Fruit fly (Drosophila melanogaster): Measurements from ENCODE around the gene CG13599.

CG13599 gene

DNA sequence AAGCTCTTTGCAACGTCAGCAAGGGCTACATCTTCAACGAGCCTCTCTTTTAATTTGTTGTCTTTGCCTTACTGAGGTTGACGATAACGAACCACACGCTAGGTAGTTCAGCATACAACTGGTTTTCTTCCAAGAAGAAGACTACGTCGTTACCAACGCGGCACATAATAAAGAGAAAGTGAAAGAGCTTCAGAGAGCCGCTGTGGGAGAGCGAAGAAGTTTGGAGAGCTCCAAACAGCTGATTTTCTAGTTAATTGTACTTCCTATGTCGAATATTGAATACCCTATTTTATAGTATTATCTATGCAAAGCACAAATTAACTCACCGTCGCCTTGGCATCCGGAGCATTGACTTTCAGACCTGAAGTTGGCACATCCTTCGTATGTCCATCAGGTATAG, 23.9 kb downstream of the CG13599 start:
- TF ChIP-seq noc (tag; optimal IDR thresholded peaks at IDR 0.05): no peak

DNA sequence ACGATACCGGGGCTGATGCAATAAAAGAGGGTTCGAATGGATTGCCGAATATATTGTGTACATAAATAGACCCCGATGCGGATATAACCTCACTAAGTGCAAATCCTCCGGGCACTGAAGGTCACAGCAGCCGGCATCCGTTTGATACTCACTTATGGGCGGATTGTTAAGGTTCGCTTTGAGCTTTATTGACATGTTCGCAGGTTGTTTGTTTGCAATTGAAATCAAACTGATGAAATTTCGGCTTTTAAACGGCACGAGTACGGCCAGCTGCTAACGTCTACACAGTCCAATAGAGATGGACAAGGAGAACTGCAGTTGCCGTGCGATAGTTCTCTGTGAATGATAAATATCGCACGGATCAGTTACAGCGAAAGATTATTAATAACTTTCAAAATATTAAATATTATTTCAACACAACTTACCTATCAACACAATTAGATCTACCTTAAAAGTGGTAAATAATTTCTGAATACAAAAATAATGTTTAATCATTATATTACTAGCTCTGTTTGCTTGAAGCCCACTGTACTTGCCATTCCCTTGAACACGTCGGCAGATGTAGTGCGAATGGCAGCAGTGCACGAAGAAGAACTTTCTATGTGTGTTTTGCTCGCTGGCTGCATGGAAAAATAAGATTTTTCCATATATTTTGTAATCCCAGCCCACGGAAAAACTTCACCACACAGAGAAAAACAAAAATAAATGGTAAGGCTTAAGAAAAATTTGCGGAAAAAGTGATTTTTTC, 26.8 kb downstream of the CG13599 start, which contains the start of the genes GluProRS and AP-1sigma:
Gene GluProRS (minus strand): TSS at position 301 of the 748 bp plus-strand sequence.
Gene AP-1sigma (plus strand): TSS at position 561 of the 748 bp plus-strand sequence.
- peak; percentile 78 for TF ChIP-seq noc (tag; optimal IDR thresholded peaks at IDR 0.05)

DNA sequence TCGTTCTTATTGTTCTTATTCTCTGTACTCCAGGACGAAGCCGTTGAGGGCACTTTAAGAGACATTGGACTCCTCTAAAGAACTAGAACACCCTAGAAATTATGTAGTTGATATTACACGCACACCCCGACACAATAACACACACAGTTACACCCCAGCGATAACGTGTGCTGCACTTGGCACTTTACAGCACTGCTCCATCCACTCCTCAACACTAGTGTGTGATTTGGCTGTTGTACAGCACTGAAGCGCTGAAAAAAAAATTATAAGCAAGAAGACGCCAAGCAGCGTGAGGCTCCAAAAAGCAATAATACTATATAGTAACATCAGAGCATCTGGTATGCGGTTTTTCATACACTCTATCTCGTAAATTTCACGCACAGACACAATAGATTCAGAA, 29.4 kb downstream of the CG13599 start:
- TF ChIP-seq noc (tag; optimal IDR thresholded peaks at IDR 0.05): no peak

DNA sequence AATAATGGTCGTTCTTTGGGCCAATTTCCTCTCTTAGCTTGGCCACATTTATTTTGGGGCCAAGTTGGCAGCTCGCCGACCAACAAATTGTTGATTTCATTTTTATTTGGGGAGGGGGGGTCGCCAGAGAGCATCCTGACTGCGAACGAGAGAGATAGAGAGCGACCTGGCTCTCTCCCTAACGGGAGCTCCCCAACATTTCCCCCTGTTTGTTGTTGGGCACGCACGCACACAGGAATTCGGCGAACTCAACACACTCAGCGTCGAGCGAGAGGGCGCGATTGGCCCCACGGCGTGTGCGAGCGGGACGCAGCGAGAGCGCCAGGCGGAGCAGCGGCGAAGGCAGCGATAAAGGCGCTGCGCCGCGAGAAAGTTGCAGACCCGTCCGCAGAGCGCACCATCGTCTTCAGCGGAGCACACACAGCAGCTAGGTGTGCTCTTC, 31.4 kb downstream of the CG13599 start, which contains the start of gene CG31140:
Gene CG31140 (plus strand): TSS at position 400 of the 442 bp plus-strand sequence.
- no peak for TF ChIP-seq noc (tag; optimal IDR thresholded peaks at IDR 0.05)

DNA sequence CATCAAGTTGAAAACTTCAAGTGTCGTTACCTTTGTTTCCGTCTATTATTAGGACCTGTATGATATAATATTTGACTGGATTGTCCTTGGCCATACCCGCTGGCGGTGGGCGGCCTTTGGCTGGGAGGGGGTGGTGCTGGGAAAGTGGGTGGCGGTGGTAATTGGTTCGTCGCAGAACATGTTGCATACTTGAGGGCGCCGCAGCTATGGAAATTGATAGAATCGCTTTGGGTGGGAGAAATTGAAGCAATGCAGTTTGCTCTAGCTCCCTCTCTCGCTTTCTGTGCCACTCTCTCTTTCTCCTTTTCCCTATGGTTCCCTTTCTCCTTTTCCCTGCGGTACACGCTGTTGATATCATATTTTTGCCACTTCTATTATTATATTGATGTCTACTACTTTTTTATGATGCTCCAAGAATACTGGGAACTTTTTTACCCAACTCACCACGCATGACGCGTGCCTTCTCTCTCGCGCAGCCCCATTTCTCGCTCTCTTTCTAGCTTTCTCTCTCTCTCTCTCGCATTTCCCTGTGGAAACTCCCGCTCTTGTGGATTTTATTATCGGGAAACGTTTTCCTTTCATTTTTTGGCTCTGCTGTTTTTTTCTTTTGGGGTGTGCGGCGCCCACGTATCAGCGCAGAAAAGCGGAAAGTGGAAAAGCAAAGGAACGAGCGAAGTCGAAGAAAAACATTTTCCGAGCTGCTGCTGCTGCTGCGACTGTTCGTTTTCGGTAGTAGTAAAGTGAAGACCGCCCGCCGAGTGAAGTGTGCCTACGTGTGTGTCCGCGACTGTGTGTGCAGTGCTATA, 33.7 kb downstream of the CG13599 start:
- TF ChIP-seq noc (tag; optimal IDR thresholded peaks at IDR 0.05): no peak

DNA sequence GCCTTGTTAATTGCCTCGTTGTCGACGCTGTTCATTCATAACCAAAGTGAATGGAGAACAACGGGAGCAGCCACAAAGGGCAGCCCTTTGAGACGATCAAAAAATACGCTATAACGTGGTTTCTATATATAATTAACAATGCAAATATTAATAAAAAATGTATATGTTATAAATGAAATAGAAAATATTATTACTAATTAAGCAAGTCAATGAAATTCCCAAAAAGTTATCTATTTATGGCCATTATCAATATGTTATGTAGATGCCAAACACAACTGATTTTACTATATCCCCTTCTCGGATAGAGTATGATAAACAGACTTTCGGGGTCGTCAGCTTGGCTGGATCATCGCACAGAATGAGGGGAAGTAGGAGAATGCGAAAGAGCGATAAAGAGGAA, 38.0 kb downstream of the CG13599 start:
- TF ChIP-seq noc (tag; optimal IDR thresholded peaks at IDR 0.05): no peak

DNA sequence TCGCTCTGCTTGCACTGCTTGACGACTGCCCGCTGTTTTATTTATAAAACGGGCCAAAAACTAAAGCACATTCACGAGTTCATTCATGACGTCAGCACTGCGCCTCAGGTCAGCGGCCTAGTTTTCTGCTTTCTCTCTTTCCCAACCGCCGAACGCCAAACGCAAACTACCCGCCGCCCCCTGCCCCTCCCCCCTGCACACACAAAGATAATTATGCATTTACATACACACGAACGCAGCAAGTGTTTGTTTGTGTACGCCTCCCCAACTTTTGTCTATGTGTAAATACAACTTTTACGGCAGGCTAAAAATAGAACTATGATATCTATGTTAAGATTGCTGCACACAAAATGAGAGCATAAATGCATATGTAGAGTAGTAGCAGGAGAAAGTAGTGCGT, 39.8 kb downstream of the CG13599 start:
- no peak for TF ChIP-seq noc (tag; optimal IDR thresholded peaks at IDR 0.05)

DNA sequence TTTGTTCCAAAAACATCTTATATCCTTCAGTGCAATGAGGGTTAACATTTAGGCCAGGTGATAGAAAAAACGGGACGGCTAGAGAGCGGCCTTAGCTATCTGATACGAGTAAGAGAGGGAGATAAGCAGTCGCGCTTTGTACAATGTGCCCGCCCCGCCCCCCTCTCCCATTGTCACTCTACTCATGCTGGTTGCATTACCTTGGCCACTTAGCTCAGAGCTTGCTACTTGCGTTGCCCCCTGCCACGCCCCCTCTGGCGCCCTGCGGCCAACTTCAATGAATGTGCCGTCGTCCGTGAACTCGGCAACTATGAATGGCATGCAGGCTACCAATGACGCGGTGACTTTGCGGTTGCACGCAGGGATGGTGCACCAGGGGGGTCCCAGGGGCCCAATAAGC, 40.3 kb downstream of the CG13599 start:
- TF ChIP-seq noc (tag; optimal IDR thresholded peaks at IDR 0.05): no peak

DNA sequence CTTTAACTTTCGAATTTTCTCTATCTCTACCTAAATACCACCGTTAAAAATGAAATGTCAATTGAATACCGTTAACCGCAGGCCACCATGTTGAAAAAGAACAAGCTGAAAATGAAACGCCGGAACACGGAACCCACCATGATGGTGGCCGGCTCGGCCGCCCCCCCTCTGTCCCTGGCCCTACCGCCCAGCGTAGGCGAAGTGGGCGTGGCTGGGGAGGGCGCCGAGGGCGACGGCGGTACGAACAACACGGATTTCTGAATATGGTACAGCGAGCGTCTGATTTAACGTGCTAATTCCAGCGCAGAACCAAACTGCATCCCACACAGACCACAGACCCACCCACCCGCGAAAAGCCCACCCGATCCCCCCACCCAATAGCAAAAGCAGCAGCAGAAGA, 50.2 kb downstream of the CG13599 start:
- no peak for TF ChIP-seq noc (tag; optimal IDR thresholded peaks at IDR 0.05)

Measured in whole organism, larva.